Fruit fly (Drosophila melanogaster) whole organism, embryonic: Measurements from ENCODE around the gene FucTD.

ENCODE experiments used
- Asciz ChIP-seq: fragments of 200-800 bp; sonication (Bioruptor generic); optimal IDR thresholded peaks from 2 replicates; lab custom pipeline; 2017; ENCODE audit warnings: missing biosample characterization, mild to moderate bottlenecking, missing genetic modification characterization, missing genetic modification reagents
- Bteb2 ChIP-seq: fragments of 200-800 bp; sonication (Bioruptor generic); optimal IDR thresholded peaks from 2 replicates; lab custom pipeline; 2016; ENCODE audit warnings: missing biosample characterization, missing genetic modification characterization
- CG10979 ChIP-seq: fragments of 200-800 bp; sonication (Bioruptor generic); optimal IDR thresholded peaks from 2 replicates; lab custom pipeline; 2018; ENCODE audit warnings: missing biosample characterization, mild to moderate bottlenecking, missing genetic modification characterization, moderate library complexity
- CG11456 ChIP-seq: fragments of 200-800 bp; sonication (Bioruptor generic); IDR thresholded peaks from 3 replicates; pipeline ENCODE4 v1.3.6; 2022; ENCODE audit warnings: missing biosample characterization, missing genetic modification characterization
- CG12391 ChIP-seq: fragments of 200-800 bp; sonication (Bioruptor generic); optimal IDR thresholded peaks from 3 replicates; lab custom pipeline; 2018; ENCODE audit warnings: missing biosample characterization, mild to moderate bottlenecking, missing genetic modification characterization, moderate library complexity
- CG15269 ChIP-seq: fragments of 200-800 bp; sonication (Bioruptor generic); optimal IDR thresholded peaks from 2 replicates; lab custom pipeline; 2018; ENCODE audit warnings: missing biosample characterization, mild to moderate bottlenecking, missing genetic modification characterization, moderate library complexity
- CG1603 ChIP-seq: fragments of 200-800 bp; sonication (Bioruptor generic); optimal IDR thresholded peaks from 2 replicates; lab custom pipeline; 2019; ENCODE audit warnings: missing biosample characterization, mild to moderate bottlenecking, missing genetic modification characterization, moderate library complexity
- CG17186 ChIP-seq: fragments of 200-800 bp; sonication (Bioruptor generic); optimal IDR thresholded peaks from 3 replicates; lab custom pipeline; 2017; ENCODE audit warnings: missing biosample characterization, missing genetic modification reagents, missing genetic modification characterization
- CG17328 ChIP-seq: fragments of 200-800 bp; sonication (Bioruptor generic); IDR thresholded peaks from 2 replicates; pipeline ENCODE4 v1.3.6; 2022; ENCODE audit warnings: missing biosample characterization, missing genetic modification characterization
- CG17361 ChIP-seq: fragments of 200-800 bp; sonication (Bioruptor generic); IDR thresholded peaks from 3 replicates; pipeline ENCODE4 v1.3.6; 2022; ENCODE audit warnings: missing biosample characterization, missing genetic modification characterization
- CG18262 ChIP-seq: fragments of 200-800 bp; optimal IDR thresholded peaks from 3 replicates; lab custom pipeline; 2019; ENCODE audit warnings: missing biosample characterization, mild to moderate bottlenecking, missing genetic modification characterization, moderate library complexity
- CG1832 ChIP-seq: fragments of 200-800 bp; sonication (Bioruptor generic); optimal IDR thresholded peaks from 2 replicates; lab custom pipeline; 2017; ENCODE audit warnings: missing biosample characterization, mild to moderate bottlenecking, missing genetic modification characterization, inconsistent platforms
- CG2678 ChIP-seq: fragments of 200-800 bp; sonication (Bioruptor generic); optimal IDR thresholded peaks from 3 replicates; lab custom pipeline; 2019; ENCODE audit warnings: missing biosample characterization, mild to moderate bottlenecking, missing genetic modification characterization, moderate library complexity
- CG2712 ChIP-seq: fragments of 200-800 bp; optimal IDR thresholded peaks from 3 replicates; lab custom pipeline; 2019; ENCODE audit warnings: missing biosample characterization, mild to moderate bottlenecking, missing genetic modification characterization, moderate library complexity
- CG31441 ChIP-seq: fragments of 200-800 bp; sonication (Bioruptor generic); IDR thresholded peaks from 2 replicates; pipeline ENCODE4 v1.3.6; 2022; ENCODE audit warnings: missing biosample characterization, missing genetic modification characterization
- CG5953 ChIP-seq: fragments of 200-800 bp; sonication (Bioruptor generic); IDR thresholded peaks from 2 replicates; pipeline ENCODE4 v1.3.6; 2022; ENCODE audit warnings: missing biosample characterization, missing genetic modification characterization
- CG6175 ChIP-seq: fragments of 200-800 bp; sonication (Bioruptor generic); IDR thresholded peaks from 3 replicates; pipeline ENCODE4 v1.3.6; 2022; ENCODE audit warnings: missing biosample characterization, missing genetic modification characterization
- CG6689 ChIP-seq: fragments of 200-800 bp; sonication (Bioruptor generic); IDR thresholded peaks from 2 replicates; pipeline ENCODE4 v1.3.6; 2022; ENCODE audit warnings: missing biosample characterization, missing genetic modification characterization
- CG7556 ChIP-seq: fragments of 200-800 bp; sonication (Bioruptor generic); optimal IDR thresholded peaks from 2 replicates; lab custom pipeline; 2017; ENCODE audit warnings: missing biosample characterization, mild to moderate bottlenecking, missing genetic modification characterization
- CG8388 ChIP-seq: fragments of 200-800 bp; sonication (Bioruptor generic); optimal IDR thresholded peaks from 2 replicates; lab custom pipeline; 2019; ENCODE audit warnings: missing biosample characterization, mild to moderate bottlenecking, missing genetic modification characterization, moderate library complexity
- CG9932 ChIP-seq: fragments of 200-800 bp; sonication (Bioruptor generic); IDR thresholded peaks from 2 replicates; pipeline ENCODE4 v1.3.6; 2022; ENCODE audit warnings: missing biosample characterization, missing genetic modification characterization
- Camta ChIP-seq: fragments of 200-800 bp; sonication (Bioruptor generic); optimal IDR thresholded peaks from 2 replicates; lab custom pipeline; 2016; ENCODE audit warnings: missing biosample characterization, missing genetic modification characterization
- Drgx ChIP-seq: fragments of 200-800 bp; sonication (Bioruptor generic); IDR thresholded peaks from 2 replicates; pipeline ENCODE4 v1.3.6; 2022; ENCODE audit warnings: missing biosample characterization, missing genetic modification characterization
- E2f1 ChIP-seq: fragments of 200-800 bp; sonication (Bioruptor generic); IDR thresholded peaks from 2 replicates; pipeline ENCODE4 v1.3.6; 2022; ENCODE audit warnings: missing biosample characterization, missing genetic modification characterization
- Hr78 ChIP-seq, 2 experiments: fragments of 200-800 bp in 1 of 2; fragments of >200 bp in 1 of 2; sonication (Bioruptor generic) in 1 of 2; optimal IDR thresholded peaks; 2 replicates each; lab custom pipeline; 2017 to 2019; ENCODE audit warnings: missing biosample characterization in 2 of 2, missing genetic modification characterization in 2 of 2, mild to moderate bottlenecking in 1 of 2, moderate library complexity in 1 of 2
- MBD-R2 ChIP-seq: fragments of 200-800 bp; sonication (Bioruptor generic); IDR thresholded peaks from 2 replicates; pipeline ENCODE4 v1.3.6; 2022; ENCODE audit warnings: missing biosample characterization, missing genetic modification characterization
- MESR4 ChIP-seq: fragments of 200-800 bp; sonication (Bioruptor generic); optimal IDR thresholded peaks from 2 replicates; lab custom pipeline; 2018; ENCODE audit warnings: missing biosample characterization, mild to moderate bottlenecking, missing genetic modification characterization, moderate library complexity
- NC2β ChIP-seq: fragments of 200-800 bp; sonication (Bioruptor generic); optimal IDR thresholded peaks from 2 replicates; lab custom pipeline; 2016; ENCODE audit warnings: missing biosample characterization, missing genetic modification characterization
- Oli ChIP-seq: fragments of 200-800 bp; sonication (Bioruptor generic); optimal IDR thresholded peaks from 2 replicates; lab custom pipeline; 2018; ENCODE audit warnings: missing biosample characterization, mild to moderate bottlenecking, missing genetic modification characterization, moderate library complexity
- Ptx1 ChIP-seq: fragments of 200-800 bp; sonication (Bioruptor generic); IDR thresholded peaks from 2 replicates; pipeline ENCODE4 v1.3.6; 2022; ENCODE audit warnings: missing biosample characterization, missing genetic modification characterization
- Sox102F ChIP-seq: fragments of 200-800 bp; sonication (Bioruptor generic); optimal IDR thresholded peaks from 2 replicates; lab custom pipeline; 2018; ENCODE audit warnings: missing biosample characterization, mild to moderate bottlenecking, missing genetic modification characterization, moderate library complexity
- Ssrp ChIP-seq: fragments of 200-800 bp; sonication (Bioruptor generic); optimal IDR thresholded peaks from 2 replicates; lab custom pipeline; 2018; ENCODE audit warnings: missing biosample characterization, mild to moderate bottlenecking, missing genetic modification characterization, moderate library complexity
- Xrp1 ChIP-seq: fragments of 200-800 bp; sonication (Bioruptor generic); IDR thresholded peaks from 2 replicates; pipeline ENCODE4 v1.3.6; 2022; ENCODE audit warnings: missing biosample characterization, missing genetic modification characterization
- bsh ChIP-seq, 2 experiments: fragments of 200-800 bp; sonication (Bioruptor generic); optimal IDR thresholded peaks; 2 replicates each; lab custom pipeline; 2017 to 2018; ENCODE audit warnings: mild to moderate bottlenecking in 2 of 2, missing biosample characterization in 2 of 2, missing genetic modification characterization in 2 of 2, moderate library complexity in 1 of 2
- chif ChIP-seq, 2 experiments: fragments of 200-800 bp; sonication (Bioruptor generic); optimal IDR thresholded peaks; 3 replicates each; lab custom pipeline; 2016; ENCODE audit warnings: missing biosample characterization in 2 of 2, missing genetic modification characterization in 2 of 2
- crol ChIP-seq: fragments of 200-800 bp; sonication (Bioruptor generic); IDR thresholded peaks from 2 replicates; pipeline ENCODE4 v1.3.6; 2022; ENCODE audit warnings: missing biosample characterization, missing genetic modification characterization
- gem ChIP-seq: fragments of 200-800 bp; sonication (Bioruptor generic); optimal IDR thresholded peaks from 2 replicates; lab custom pipeline; 2019; ENCODE audit warnings: missing biosample characterization, mild to moderate bottlenecking, missing genetic modification characterization, moderate library complexity
- grau ChIP-seq: fragments of 200-800 bp; optimal IDR thresholded peaks from 3 replicates; lab custom pipeline; 2019; ENCODE audit warnings: missing biosample characterization, mild to moderate bottlenecking, missing genetic modification characterization, moderate library complexity
- kni ChIP-seq: fragments of 200-800 bp; sonication (Bioruptor generic); optimal IDR thresholded peaks from 3 replicates; lab custom pipeline; 2017; ENCODE audit warnings: mild to moderate bottlenecking, missing biosample characterization, missing genetic modification reagents, missing genetic modification characterization
- lbe ChIP-seq: fragments of 200-800 bp; sonication (Bioruptor generic); optimal IDR thresholded peaks from 2 replicates; lab custom pipeline; 2016; ENCODE audit warnings: missing biosample characterization, mild to moderate bottlenecking, missing genetic modification characterization
- oc ChIP-seq: fragments of 200-800 bp; sonication (Bioruptor generic); optimal IDR thresholded peaks from 2 replicates; lab custom pipeline; 2018; ENCODE audit warnings: missing biosample characterization, mild to moderate bottlenecking, missing genetic modification characterization, moderate library complexity
- onecut ChIP-seq: fragments of 200-800 bp; sonication (Bioruptor generic); IDR thresholded peaks from 2 replicates; pipeline ENCODE4 v1.3.6; 2022; ENCODE audit warnings: missing biosample characterization, missing genetic modification characterization
- row ChIP-seq: fragments of 200-800 bp; sonication (Bioruptor generic); IDR thresholded peaks from 3 replicates; pipeline ENCODE4 v1.3.6; 2022; ENCODE audit warnings: missing biosample characterization, missing genetic modification characterization
- sd ChIP-seq: fragments of 200-800 bp; sonication (Bioruptor generic); optimal IDR thresholded peaks from 3 replicates; lab custom pipeline; 2018; ENCODE audit warnings: missing biosample characterization, mild to moderate bottlenecking, missing genetic modification characterization, moderate library complexity
- sens ChIP-seq: fragments of 200-800 bp; sonication (Bioruptor generic); peaks from one replicate; lab custom pipeline; 2016; ENCODE audit warnings: missing biosample characterization, missing genetic modification characterization
- sisA ChIP-seq: fragments of 200-800 bp; sonication (Bioruptor generic); IDR thresholded peaks from 2 replicates; pipeline ENCODE4 v1.3.6; 2022; ENCODE audit warnings: missing biosample characterization, missing genetic modification characterization
- tio ChIP-seq: fragments of 200-800 bp; sonication (Bioruptor generic); optimal IDR thresholded peaks from 2 replicates; lab custom pipeline; 2017; ENCODE audit warnings: missing biosample characterization, missing genetic modification characterization, inconsistent platforms
- unpg ChIP-seq: fragments of 200-800 bp; sonication (Bioruptor generic); optimal IDR thresholded peaks from 3 replicates; lab custom pipeline; 2018; ENCODE audit warnings: missing biosample characterization, mild to moderate bottlenecking, missing genetic modification characterization, moderate library complexity

The FucTD gene

dm6 chr3L:1374438-1375133, 41.4 kb upstream of the FucTD start (continued):
- TF ChIP-seq Asciz (peak; percentile 0), Bteb2 (GFP tag; lab: Kevin White, UChicago) (no peak), grau (tag; lab: Kevin White, UChicago) (peak; percentile 77), lbe (GFP tag; lab: Kevin White, UChicago) (peak; percentile 38), Sox102F (GFP tag; lab: Kevin White, UChicago) (peak; percentile 48), CG17361 (peak; percentile 43; the same call in 1 of the 3 replicates), Drgx (GFP tag; lab: Robert Waterston, UW) (peak; percentile 77), sisA (GFP tag; lab: Robert Waterston, UW) (0 out of 2 replicates have a peak, but pooled peaks have one; percentile 24), unpg (peak; percentile 30), row (GFP tag; lab: Robert Waterston, UW) (0 out of 3 replicates have a peak, but pooled peaks have one; percentile 18), kni (GFP tag; lab: Kevin White, UChicago) (peak; percentile 30), Ssrp (tag; lab: Kevin White, UChicago) (peak; percentile 5), MBD-R2 (GFP tag; lab: Robert Waterston, UW) (no peak), CG1832 (GFP tag; lab: Kevin White, UChicago) (no peak), E2f1 (no peak), tio (GFP tag; lab: Kevin White, UChicago) (no peak), sd (tag; lab: Kevin White, UChicago) (peak; percentile 86), CG18262 (tag; lab: Kevin White, UChicago) (peak; percentile 28), CG9932 (GFP tag; lab: Robert Waterston, UW) (0 out of 2 replicates have a peak, but pooled peaks have one; percentile 13), CG2712 (tag; lab: Kevin White, UChicago) (peak; percentile 41), oc (tag; lab: Kevin White, UChicago) (no peak), gem (tag; lab: Kevin White, UChicago) (peak; percentile 59), MESR4 (no peak), CG1603 (tag; lab: Kevin White, UChicago) (peak; percentile 46), CG7556 (GFP tag; lab: Kevin White, UChicago) (no peak), Ptx1 (GFP tag; lab: Robert Waterston, UW) (peak; percentile 42; the same call in 1 of the 2 replicates), CG11456 (GFP tag; lab: Robert Waterston, UW) (0 out of 3 replicates have a peak, but pooled peaks have one; percentile 2), CG12391 (tag; lab: Kevin White, UChicago) (peak; percentile 6), Camta (GFP tag; lab: Kevin White, UChicago) (no peak), Oli (tag; lab: Kevin White, UChicago) (peak; percentile 18), CG17328 (0 out of 2 replicates have a peak, but pooled peaks have one; percentile 24), Hr78 (GFP tag; optimal IDR thresholded peaks at IDR 0.05; lab: Kevin White, UChicago) (peak in 1 of 2 experiments; percentile 1), crol (GFP tag; lab: Robert Waterston, UW) (peak; percentile 63), CG15269 (tag; lab: Kevin White, UChicago) (peak; percentile 21), NC2β (GFP tag; lab: Kevin White, UChicago) (no peak), CG2678 (tag; lab: Kevin White, UChicago) (peak; percentile 3), CG8388 (peak; percentile 29), chif (GFP tag; optimal IDR thresholded peaks at IDR 0.05; lab: Kevin White, UChicago) (no peak), CG6689 (0 out of 2 replicates have a peak, but pooled peaks have one; percentile 26), CG31441 (GFP tag; lab: Robert Waterston, UW) (0 out of 2 replicates have a peak, but pooled peaks have one; percentile 37), bsh (GFP tag; optimal IDR thresholded peaks at IDR 0.05; lab: Kevin White, UChicago) (peak in 1 of 2 experiments; percentile 22), CG10979 (no peak), CG6175 (GFP tag; lab: Robert Waterston, UW) (0 out of 3 replicates have a peak, but pooled peaks have one; percentile 20), onecut (GFP tag; lab: Robert Waterston, UW) (peak; percentile 63), CG5953 (GFP tag; lab: Robert Waterston, UW) (no peak), sens (GFP tag; lab: Kevin White, UChicago) (peak; percentile 35), Xrp1 (0 out of 2 replicates have a peak, but pooled peaks have one; percentile 19), CG17186 (no peak)
